Fruit fly (Drosophila melanogaster) whole organism, embryonic: ENCODE data around the gene Ugt316A1.

Source experiments
- Antp ChIP-seq: fragments of 200-800 bp; sonication (Bioruptor generic); optimal IDR thresholded peaks from 3 replicates; lab custom pipeline; 2016; ENCODE audit warnings: missing biosample characterization, missing genetic modification characterization
- Asciz ChIP-seq: fragments of 200-800 bp; sonication (Bioruptor generic); optimal IDR thresholded peaks from 2 replicates; lab custom pipeline; 2017; ENCODE audit warnings: missing biosample characterization, mild to moderate bottlenecking, missing genetic modification characterization, missing genetic modification reagents
- Atf-2 ChIP-seq: fragments of 200-800 bp; sonication (Bioruptor generic); optimal IDR thresholded peaks from 2 replicates; lab custom pipeline; 2016; ENCODE audit warnings: missing biosample characterization, missing genetic modification characterization
- B-H2 ChIP-seq: fragments of 200-800 bp; sonication (Bioruptor generic); optimal IDR thresholded peaks from 2 replicates; lab custom pipeline; 2018; ENCODE audit warnings: missing biosample characterization, mild to moderate bottlenecking, missing genetic modification characterization
- BEAF-32 ChIP-seq: fragments of 200-800 bp; sonication (Bioruptor generic); optimal IDR thresholded peaks from 3 replicates; lab custom pipeline; 2017; ENCODE audit warnings: missing biosample characterization, missing genetic modification characterization, mild to moderate bottlenecking, moderate library complexity, missing genetic modification reagents
- CG10209 ChIP-seq: fragments of 200-800 bp; sonication (Bioruptor generic); optimal IDR thresholded peaks from 3 replicates; lab custom pipeline; 2017; ENCODE audit warnings: missing biosample characterization, mild to moderate bottlenecking, missing genetic modification characterization, missing genetic modification reagents
- CG10654 ChIP-seq: fragments of 200-800 bp; sonication (Bioruptor generic); optimal IDR thresholded peaks from 2 replicates; lab custom pipeline; 2016; ENCODE audit warnings: missing biosample characterization, missing genetic modification characterization
- CG11456 ChIP-seq: fragments of 200-800 bp; sonication (Bioruptor generic); IDR thresholded peaks from 3 replicates; pipeline ENCODE4 v1.3.6; 2022; ENCODE audit warnings: missing biosample characterization, missing genetic modification characterization
- CG11695 ChIP-seq: fragments of 200-800 bp; sonication (Bioruptor generic); IDR thresholded peaks from 3 replicates; pipeline ENCODE4 v1.3.6; 2022; ENCODE audit warnings: missing biosample characterization, missing genetic modification characterization
- CG11696 ChIP-seq: fragments of 200-800 bp; sonication (Bioruptor generic); IDR thresholded peaks from 2 replicates; pipeline ENCODE4 v1.3.6; 2022; ENCODE audit warnings: missing biosample characterization, missing genetic modification characterization
- CG12744 ChIP-seq: fragments of 200-800 bp; sonication (Bioruptor generic); optimal IDR thresholded peaks from 2 replicates; lab custom pipeline; 2016; ENCODE audit warnings: missing biosample characterization, missing genetic modification characterization
- CG18764 ChIP-seq: fragments of 200-800 bp; sonication (Bioruptor generic); optimal IDR thresholded peaks from 3 replicates; lab custom pipeline; 2016; ENCODE audit warnings: missing biosample characterization, missing genetic modification characterization
- CG2875 ChIP-seq: fragments of 200-800 bp; sonication (Bioruptor generic); optimal IDR thresholded peaks from 2 replicates; lab custom pipeline; 2017; ENCODE audit warnings: missing biosample characterization, mild to moderate bottlenecking, missing genetic modification characterization, missing genetic modification reagents
- CG7987 ChIP-seq: fragments of 200-800 bp; sonication (Bioruptor generic); optimal IDR thresholded peaks from 2 replicates; lab custom pipeline; 2018; ENCODE audit warnings: missing biosample characterization, mild to moderate bottlenecking, missing genetic modification characterization, moderate library complexity
- CoRest ChIP-seq: fragments of 200-800 bp; sonication (Bioruptor generic); optimal IDR thresholded peaks from 3 replicates; lab custom pipeline; 2018; ENCODE audit warnings: missing biosample characterization, mild to moderate bottlenecking, missing genetic modification characterization, moderate library complexity
- CrebB ChIP-seq: fragments of 200-800 bp; sonication (Bioruptor generic); optimal IDR thresholded peaks from 3 replicates; lab custom pipeline; 2018; ENCODE audit warnings: missing biosample characterization, mild to moderate bottlenecking, missing genetic modification characterization
- Dfd ChIP-seq, 2 experiments: fragments of >200 bp; optimal IDR thresholded peaks; 2 replicates each; lab custom pipeline; 2017; ENCODE audit warnings: missing biosample characterization in 2 of 2, missing genetic modification characterization in 2 of 2
- HHEX ChIP-seq: fragments of 200-800 bp; sonication (Bioruptor generic); optimal IDR thresholded peaks from 3 replicates; lab custom pipeline; 2017; ENCODE audit warnings: missing biosample characterization, mild to moderate bottlenecking, missing genetic modification characterization, missing genetic modification reagents
- HLH54F ChIP-seq: fragments of 200-800 bp; sonication (Bioruptor generic); optimal IDR thresholded peaks from 3 replicates; lab custom pipeline; 2016; ENCODE audit warnings: missing biosample characterization, missing genetic modification characterization
- Hmx ChIP-seq: fragments of 200-800 bp; sonication (Bioruptor generic); optimal IDR thresholded peaks from 2 replicates; lab custom pipeline; 2016; ENCODE audit warnings: missing biosample characterization, missing genetic modification characterization
- Hr51 ChIP-seq, 2 experiments: fragments of 200-800 bp; sonication (Bioruptor generic); optimal IDR thresholded peaks; 2 replicates in 1 of 2; 3 replicates in 1 of 2; lab custom pipeline; 2016 to 2018; ENCODE audit warnings: missing biosample characterization in 2 of 2, missing genetic modification characterization in 2 of 2, mild to moderate bottlenecking in 1 of 2, moderate library complexity in 1 of 2
- Lpt ChIP-seq: fragments of >200 bp; optimal IDR thresholded peaks from 2 replicates; lab custom pipeline; 2018; ENCODE audit warnings: missing biosample characterization, missing genetic modification characterization
- Meics ChIP-seq: fragments of 200-800 bp; sonication (Bioruptor generic); optimal IDR thresholded peaks from 2 replicates; lab custom pipeline; 2017; ENCODE audit warnings: missing biosample characterization, mild to moderate bottlenecking, missing genetic modification characterization
- NC2β ChIP-seq: fragments of 200-800 bp; sonication (Bioruptor generic); optimal IDR thresholded peaks from 2 replicates; lab custom pipeline; 2016; ENCODE audit warnings: missing biosample characterization, missing genetic modification characterization
- Ravus ChIP-seq: fragments of 200-800 bp; sonication (Bioruptor generic); IDR thresholded peaks from 2 replicates; pipeline ENCODE4 v1.3.6; 2022; ENCODE audit warnings: missing biosample characterization, missing genetic modification characterization
- Scr ChIP-seq: fragments of 200-800 bp; sonication (Bioruptor generic); IDR thresholded peaks from 2 replicates; pipeline ENCODE4 v1.3.6; 2022; ENCODE audit warnings: missing biosample characterization, missing genetic modification characterization; ENCODE audit not compliant: partially characterized antibody
- Sin3A ChIP-seq: fragments of >200 bp; optimal IDR thresholded peaks from 2 replicates; lab custom pipeline; 2018
- Sox102F ChIP-seq: fragments of 200-800 bp; sonication (Bioruptor generic); optimal IDR thresholded peaks from 2 replicates; lab custom pipeline; 2018; ENCODE audit warnings: missing biosample characterization, mild to moderate bottlenecking, missing genetic modification characterization, moderate library complexity
- Ssrp ChIP-seq: fragments of 200-800 bp; sonication (Bioruptor generic); optimal IDR thresholded peaks from 2 replicates; lab custom pipeline; 2018; ENCODE audit warnings: missing biosample characterization, mild to moderate bottlenecking, missing genetic modification characterization, moderate library complexity
- TFAM ChIP-seq: fragments of 200-800 bp; sonication (Bioruptor generic); optimal IDR thresholded peaks from 2 replicates; lab custom pipeline; 2017; ENCODE audit warnings: missing biosample characterization, missing genetic modification characterization, inconsistent platforms
- Taf1 ChIP-seq: fragments of 200-800 bp; sonication (Bioruptor generic); IDR thresholded peaks from 2 replicates; pipeline ENCODE4 v1.3.6; 2022; ENCODE audit warnings: missing biosample characterization, missing genetic modification characterization
- Vsx1 ChIP-seq: fragments of 200-800 bp; sonication (Bioruptor generic); optimal IDR thresholded peaks from 2 replicates; lab custom pipeline; 2017; ENCODE audit warnings: missing biosample characterization, mild to moderate bottlenecking, missing genetic modification characterization, missing genetic modification reagents
- aop ChIP-seq: fragments of 200-800 bp; sonication (Bioruptor generic); IDR thresholded peaks from 2 replicates; pipeline ENCODE4 v1.3.6; 2022; ENCODE audit warnings: missing biosample characterization, missing genetic modification characterization
- ap ChIP-seq: fragments of 200-800 bp; sonication (Bioruptor generic); IDR thresholded peaks from 2 replicates; pipeline ENCODE4 v1.3.6; 2022; ENCODE audit warnings: missing biosample characterization, missing genetic modification characterization
- bigmax ChIP-seq: fragments of 200-800 bp; sonication (Bioruptor generic); optimal IDR thresholded peaks from 2 replicates; lab custom pipeline; 2018; ENCODE audit warnings: missing biosample characterization, mild to moderate bottlenecking, missing genetic modification characterization
- chinmo ChIP-seq: fragments of 200-800 bp; sonication (Bioruptor generic); IDR thresholded peaks from 4 replicates; pipeline ENCODE4 v1.3.6; 2022; ENCODE audit warnings: missing biosample characterization, missing genetic modification characterization; ENCODE audit not compliant: partially characterized antibody
- corto ChIP-seq: fragments of 200-800 bp; sonication (Bioruptor generic); optimal IDR thresholded peaks from 2 replicates; lab custom pipeline; 2016; ENCODE audit warnings: missing biosample characterization, mild to moderate bottlenecking, missing genetic modification characterization, moderate library complexity
- fu2 ChIP-seq: fragments of 200-800 bp; sonication (Bioruptor generic); optimal IDR thresholded peaks from 2 replicates; lab custom pipeline; 2016; ENCODE audit warnings: missing biosample characterization, missing genetic modification characterization
- gcm2 ChIP-seq: fragments of 200-800 bp; sonication (Bioruptor generic); optimal IDR thresholded peaks from 2 replicates; lab custom pipeline; 2016; ENCODE audit warnings: missing biosample characterization, missing genetic modification characterization
- gem ChIP-seq: fragments of 200-800 bp; sonication (Bioruptor generic); optimal IDR thresholded peaks from 2 replicates; lab custom pipeline; 2019; ENCODE audit warnings: missing biosample characterization, mild to moderate bottlenecking, missing genetic modification characterization, moderate library complexity
- inv ChIP-seq: fragments of 200-800 bp; sonication (Bioruptor generic); IDR thresholded peaks from 2 replicates; pipeline ENCODE4 v1.3.6; 2022; ENCODE audit warnings: missing biosample characterization, missing genetic modification characterization; ENCODE audit not compliant: partially characterized antibody
- maf-S ChIP-seq: fragments of 200-800 bp; sonication (Bioruptor generic); optimal IDR thresholded peaks from 2 replicates; lab custom pipeline; 2016; ENCODE audit warnings: missing biosample characterization, missing genetic modification characterization
- pho ChIP-seq: fragments of 200-800 bp; sonication (Bioruptor generic); optimal IDR thresholded peaks from 2 replicates; lab custom pipeline; 2016; ENCODE audit warnings: missing biosample characterization, missing genetic modification characterization
- ro ChIP-seq: fragments of 200-800 bp; sonication (Bioruptor generic); IDR thresholded peaks from 2 replicates; pipeline ENCODE4 v1.3.6; 2022; ENCODE audit warnings: missing biosample characterization, missing genetic modification characterization
- shn ChIP-seq: fragments of 200-800 bp; sonication (Bioruptor generic); optimal IDR thresholded peaks from 3 replicates; lab custom pipeline; 2016; ENCODE audit warnings: missing biosample characterization, missing genetic modification characterization
- sima ChIP-seq: fragments of 200-800 bp; sonication (Bioruptor generic); optimal IDR thresholded peaks from 2 replicates; lab custom pipeline; 2016; ENCODE audit warnings: missing biosample characterization, missing genetic modification characterization
- tgo ChIP-seq: fragments of 200-800 bp; sonication (Bioruptor generic); IDR thresholded peaks from 3 replicates; pipeline ENCODE4 v1.3.6; 2022; ENCODE audit warnings: missing biosample characterization, missing genetic modification characterization
- tx ChIP-seq: fragments of 200-800 bp; sonication (Bioruptor generic); optimal IDR thresholded peaks from 2 replicates; lab custom pipeline; 2016; ENCODE audit warnings: missing biosample characterization, missing genetic modification characterization
- wor ChIP-seq: fragments of 200-800 bp; sonication (Bioruptor generic); IDR thresholded peaks from 2 replicates; pipeline ENCODE4 v1.3.6; 2022; ENCODE audit warnings: missing biosample characterization, missing genetic modification characterization

Ugt316A1 gene

DNA sequence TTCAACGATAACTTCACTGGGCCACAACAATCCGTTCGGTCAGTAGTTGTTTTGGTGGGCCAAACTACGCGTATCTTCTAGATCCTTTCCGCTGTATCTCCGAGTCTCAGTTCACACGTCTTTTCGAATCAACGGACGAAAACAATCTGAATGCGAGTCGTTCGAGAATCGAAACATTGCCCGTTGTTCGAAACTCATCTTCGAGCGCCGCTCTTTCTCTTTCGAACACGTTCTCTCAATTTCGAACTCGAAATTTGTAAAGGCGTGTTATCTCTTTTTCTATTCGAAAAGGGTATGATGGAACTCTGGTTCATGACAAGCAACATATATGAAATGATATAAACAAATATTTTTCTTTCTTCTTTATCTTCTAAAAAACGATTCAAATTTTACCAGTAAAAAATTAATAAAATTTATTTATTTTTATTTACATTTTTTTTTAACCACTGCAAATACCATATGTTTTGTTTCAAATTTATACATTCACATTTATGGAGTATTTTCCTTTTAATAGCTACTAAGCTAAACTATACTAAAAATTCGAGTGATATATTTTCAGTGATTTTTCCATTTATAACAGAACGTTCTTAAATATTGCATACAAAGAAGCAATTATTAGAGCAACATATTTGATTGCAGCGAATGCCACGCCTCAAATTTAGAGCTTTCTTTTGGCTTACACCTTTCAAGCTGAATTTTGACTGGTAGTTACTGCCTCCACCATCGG is 17.2 kb downstream of the Ugt316A1 start, which contains the start of gene nkd (continued):
- no peak for TF ChIP-seq TFAM
- TF ChIP-seq CG10654 (GFP tag; lab: Kevin White, UChicago) = peak; percentile 72
- no peak for TF ChIP-seq BEAF-32
- peak; percentile 44 for TF ChIP-seq Scr (GFP tag; lab: Robert Waterston, UW)
- TF ChIP-seq Hmx = no peak
- TF ChIP-seq CoRest (tag; lab: Kevin White, UChicago) = peak; percentile 92
- peak; percentile 5 for TF ChIP-seq NC2β (GFP tag; lab: Kevin White, UChicago)
- peak; percentile 85 for TF ChIP-seq B-H2 (GFP tag; lab: Kevin White, UChicago)
- peak; percentile 84 for TF ChIP-seq CG11696 (GFP tag; lab: Robert Waterston, UW)
- TF ChIP-seq Taf1 (GFP tag; lab: Robert Waterston, UW) = peak; percentile 69
- peak; percentile 66 for TF ChIP-seq Antp (GFP tag; lab: Kevin White, UChicago)
- peak; percentile 59 to 94 for TF ChIP-seq Hr51 (GFP tag; optimal IDR thresholded peaks at IDR 0.05; lab: Kevin White, UChicago)
- peak; percentile 90 for TF ChIP-seq Meics (GFP tag; lab: Kevin White, UChicago)
- TF ChIP-seq tx (GFP tag; lab: Kevin White, UChicago) = peak; percentile 53
- TF ChIP-seq CG7987 = peak; percentile 58
- peak; percentile 91 for TF ChIP-seq tgo (GFP tag; lab: Robert Waterston, UW)
- peak; percentile 83 for TF ChIP-seq CG18764
- no peak for TF ChIP-seq bigmax (GFP tag; lab: Kevin White, UChicago)
- TF ChIP-seq sima (GFP tag; lab: Kevin White, UChicago) = peak; percentile 28
- TF ChIP-seq HHEX = peak; percentile 57
- TF ChIP-seq Ravus = peak; percentile 51; the same call in 1 of the 2 replicates
- peak; percentile 36 for TF ChIP-seq Vsx1 (GFP tag; lab: Kevin White, UChicago)
- peak; percentile 86 for TF ChIP-seq CG11456 (GFP tag; lab: Robert Waterston, UW)
- TF ChIP-seq chinmo (GFP tag; lab: Robert Waterston, UW) = peak; percentile 83; the same call in 3 of the 4 replicates
- TF ChIP-seq Dfd (GFP tag; optimal IDR thresholded peaks at IDR 0.05; lab: Kevin White, UChicago) = no peak
- no peak for TF ChIP-seq Sin3A
- TF ChIP-seq maf-S (GFP tag; lab: Kevin White, UChicago) = peak; percentile 53
- peak; percentile 96 for TF ChIP-seq gem (tag; lab: Kevin White, UChicago)
- peak; percentile 79 for TF ChIP-seq Asciz
- peak; percentile 61 for TF ChIP-seq CG12744 (GFP tag; lab: Kevin White, UChicago)
- peak; percentile 15 for TF ChIP-seq fu2 (GFP tag; lab: Kevin White, UChicago)
- TF ChIP-seq corto (GFP tag; lab: Kevin White, UChicago) = peak; percentile 58
- peak; percentile 69; the same call in 1 of the 2 replicates for TF ChIP-seq aop (GFP tag; lab: Robert Waterston, UW)
- peak; percentile 85 for TF ChIP-seq Ssrp (tag; lab: Kevin White, UChicago)
- TF ChIP-seq Lpt (GFP tag; lab: Kevin White, UChicago) = no peak
- TF ChIP-seq CrebB = peak; percentile 86
- TF ChIP-seq HLH54F (GFP tag; lab: Kevin White, UChicago) = peak; percentile 35
- TF ChIP-seq CG11695 (GFP tag; lab: Robert Waterston, UW) = peak; percentile 96
- peak; percentile 33; the same call in 1 of the 2 replicates for TF ChIP-seq inv (GFP tag; lab: Robert Waterston, UW)
- peak; percentile 87 for TF ChIP-seq CG10209 (GFP tag; lab: Kevin White, UChicago)
- TF ChIP-seq shn (GFP tag; lab: Kevin White, UChicago) = peak; percentile 33
- peak; percentile 59 for TF ChIP-seq gcm2
- TF ChIP-seq CG2875 (GFP tag; lab: Kevin White, UChicago) = peak; percentile 61
- peak; percentile 64 for TF ChIP-seq wor (GFP tag; lab: Robert Waterston, UW)
- peak; percentile 77 for TF ChIP-seq ro (GFP tag; lab: Robert Waterston, UW)
- TF ChIP-seq pho (GFP tag; lab: Kevin White, UChicago) = peak; percentile 40
- peak; percentile 69 for TF ChIP-seq Atf-2 (GFP tag; lab: Kevin White, UChicago)
- peak; percentile 88 for TF ChIP-seq ap (GFP tag; lab: Robert Waterston, UW)
- TF ChIP-seq Sox102F (GFP tag; lab: Kevin White, UChicago) = peak; percentile 91
